Worm (Caenorhabditis elegans) whole organism, young adult: Measurements from ENCODE around the gene W05E10.2.

Source experiments
- D2030.7 ChIP-seq: fragments of 200-800 bp; sonication (Bioruptor generic); IDR thresholded peaks from 2 replicates; pipeline ENCODE4 v1.3.6; 2022; ENCODE audit warnings: missing genetic modification reagents, missing genetic modification characterization, missing compliant biosample characterization
- F33H1.4 ChIP-seq: fragments of 200-800 bp; sonication (Bioruptor generic); IDR thresholded peaks from 2 replicates; pipeline ENCODE4 v1.3.6; 2022; ENCODE audit warnings: missing genetic modification reagents, missing genetic modification characterization, missing compliant biosample characterization
- F49E8.2 ChIP-seq: sonication (generic microtip); optimal IDR thresholded peaks from 3 replicates; lab custom pipeline; 2017; ENCODE audit warnings: missing genetic modification characterization, mild to moderate bottlenecking, missing compliant biosample characterization, antibody characterized with exemption, moderate library complexity; ENCODE audit not compliant: insufficient read depth
- Y53G8AR.9 ChIP-seq: fragments of 200-800 bp; sonication (Bioruptor generic); conservative IDR thresholded peaks from 2 replicates; pipeline ENCODE4 v1.3.6; 2022; ENCODE audit warnings: missing genetic modification reagents, missing genetic modification characterization, missing compliant biosample characterization
- Y56A3A.18 ChIP-seq: fragments of 200-800 bp; sonication (Bioruptor generic); IDR thresholded peaks from 2 replicates; pipeline ENCODE4 v1.3.6; 2022; ENCODE audit warnings: missing genetic modification reagents, missing genetic modification characterization, missing compliant biosample characterization
- Y67H2A.10 ChIP-seq: fragments of 200-800 bp; sonication (Bioruptor generic); conservative IDR thresholded peaks from 2 replicates; pipeline ENCODE4 v1.3.6; 2022; ENCODE audit warnings: missing genetic modification reagents, missing genetic modification characterization, missing compliant biosample characterization
- bed-1 ChIP-seq: fragments of 200-800 bp; sonication (Bioruptor generic); IDR thresholded peaks from 2 replicates; pipeline ENCODE4 v1.3.6; 2022; ENCODE audit warnings: missing genetic modification reagents, missing genetic modification characterization, missing compliant biosample characterization
- ceh-58 ChIP-seq: fragments of 200-800 bp; sonication (Bioruptor generic); IDR thresholded peaks from 2 replicates; pipeline ENCODE4 v1.3.6; 2022; ENCODE audit warnings: missing genetic modification characterization, missing compliant biosample characterization
- chd-7 ChIP-seq: sonication (generic microtip); optimal IDR thresholded peaks from 2 replicates; lab custom pipeline; 2016; ENCODE audit warnings: mild to moderate bottlenecking, missing genetic modification characterization, moderate library complexity, missing compliant biosample characterization
- die-1 ChIP-seq: sonication (generic microtip); optimal IDR thresholded peaks from 2 replicates; lab custom pipeline; 2016; ENCODE audit warnings: missing genotype, mild to moderate bottlenecking, missing genetic modification characterization, missing compliant biosample characterization
- efl-1 ChIP-seq: fragments of 150-350 bp; optimal IDR thresholded peaks from 2 replicates; lab custom pipeline; 2014; ENCODE audit warnings: missing biosample characterization, missing genetic modification reagents, missing genetic modification characterization
- egrh-3 ChIP-seq: fragments of 200-800 bp; sonication (Bioruptor generic); IDR thresholded peaks from 2 replicates; pipeline ENCODE4 v1.3.6; 2022; ENCODE audit warnings: missing genetic modification reagents, missing genetic modification characterization, missing compliant biosample characterization
- hrde-1 ChIP-seq: sonication (generic microtip); optimal IDR thresholded peaks from 2 replicates; lab custom pipeline; 2016; ENCODE audit warnings: missing genetic modification characterization, mild to moderate bottlenecking, missing compliant biosample characterization, moderate library complexity, missing genotype, missing genetic modification reagents, borderline replicate concordance
- hsf-1 ChIP-seq: fragments of 200-800 bp; sonication (Bioruptor generic); IDR thresholded peaks from 2 replicates; pipeline ENCODE4 v1.3.6; 2022; ENCODE audit warnings: missing genetic modification reagents, missing genetic modification characterization, missing compliant biosample characterization
- let-526 ChIP-seq: fragments of 200-800 bp; sonication (Bioruptor generic); IDR thresholded peaks from 2 replicates; pipeline ENCODE4 v1.3.6; 2022; ENCODE audit warnings: missing genetic modification reagents, missing genetic modification characterization, missing compliant biosample characterization
- lin-26 ChIP-seq: fragments of 200-800 bp; sonication (Bioruptor generic); IDR thresholded peaks from 2 replicates; pipeline ENCODE4 v1.3.6; 2022; ENCODE audit warnings: missing genetic modification reagents, missing genetic modification characterization, missing compliant biosample characterization
- lin-35 ChIP-seq, 3 experiments: fragments of 150-350 bp in 2 of 3; sonication (generic microtip) in 1 of 3; optimal IDR thresholded peaks; 2 replicates each; lab custom pipeline; 2014 to 2018; ENCODE audit warnings: missing biosample characterization in 3 of 3, missing genetic modification characterization in 3 of 3, missing genetic modification reagents in 3 of 3
- lin-40 ChIP-seq: sonication (generic microtip); optimal IDR thresholded peaks from 2 replicates; lab custom pipeline; 2016; ENCODE audit warnings: missing genetic modification characterization, mild to moderate bottlenecking, missing compliant biosample characterization, missing genotype, missing genetic modification reagents
- lsy-27 ChIP-seq: sonication (generic microtip); optimal IDR thresholded peaks from 2 replicates; lab custom pipeline; 2017; ENCODE audit warnings: missing genetic modification characterization, mild to moderate bottlenecking, missing compliant biosample characterization, antibody characterized with exemption, missing genotype, borderline replicate concordance; ENCODE audit not compliant: insufficient read depth
- madf-6 ChIP-seq: fragments of 200-800 bp; sonication (Bioruptor generic); IDR thresholded peaks from 2 replicates; pipeline ENCODE4 v1.3.6; 2022; ENCODE audit warnings: missing genetic modification reagents, missing genetic modification characterization, missing compliant biosample characterization
- madf-8 ChIP-seq: fragments of 200-800 bp; sonication (Bioruptor generic); conservative IDR thresholded peaks from 2 replicates; pipeline ENCODE4 v1.3.6; 2022; ENCODE audit warnings: missing genetic modification reagents, missing genetic modification characterization, missing compliant biosample characterization
- mcd-1 ChIP-seq: fragments of 200-800 bp; sonication (Bioruptor generic); IDR thresholded peaks from 2 replicates; pipeline ENCODE4 v1.3.6; 2022; ENCODE audit warnings: missing genetic modification reagents, missing genetic modification characterization, missing compliant biosample characterization
- mel-28 ChIP-seq: sonication (generic microtip); optimal IDR thresholded peaks from 2 replicates; lab custom pipeline; 2016; ENCODE audit warnings: borderline replicate concordance, mild to moderate bottlenecking, missing genetic modification characterization, missing compliant biosample characterization
- mes-4 ChIP-seq: sonication (generic microtip); optimal IDR thresholded peaks from 2 replicates; lab custom pipeline; 2016; ENCODE audit warnings: missing genotype, missing genetic modification characterization, missing compliant biosample characterization
- nfya-2 ChIP-seq: fragments of 200-800 bp; sonication (Bioruptor generic); IDR thresholded peaks from 2 replicates; pipeline ENCODE4 v1.3.6; 2022; ENCODE audit warnings: missing genetic modification reagents, missing genetic modification characterization, missing compliant biosample characterization
- nfyb-1 ChIP-seq: fragments of 200-800 bp; sonication (Bioruptor generic); IDR thresholded peaks from 2 replicates; pipeline ENCODE4 v1.3.6; 2022; ENCODE audit warnings: missing genetic modification reagents, missing genetic modification characterization, missing compliant biosample characterization
- nhr-179 ChIP-seq: sonication (generic microtip); optimal IDR thresholded peaks from 2 replicates; lab custom pipeline; 2016; ENCODE audit warnings: mild to moderate bottlenecking, missing genetic modification characterization, missing compliant biosample characterization
- pbrm-1 ChIP-seq: fragments of 200-800 bp; sonication (Bioruptor generic); IDR thresholded peaks from 2 replicates; pipeline ENCODE4 v1.3.6; 2022; ENCODE audit warnings: missing genetic modification reagents, missing genetic modification characterization, missing compliant biosample characterization
- pha-4 ChIP-seq: fragments of 150-350 bp; sonication (generic microtip); optimal IDR thresholded peaks from 2 replicates; lab custom pipeline; 2014; ENCODE audit warnings: missing biosample characterization, missing genetic modification reagents, missing genetic modification characterization
- rec-8 ChIP-seq, 2 experiments: sonication (generic microtip); optimal IDR thresholded peaks; 2 replicates each; lab custom pipeline; 2016; ENCODE audit warnings: mild to moderate bottlenecking in 2 of 2, missing genetic modification characterization in 2 of 2, missing genetic modification reagents in 2 of 2, missing genotype in 2 of 2, missing biosample characterization in 1 of 2, missing compliant biosample characterization in 1 of 2, moderate library complexity in 1 of 2
- rpc-1 ChIP-seq, 2 experiments: fragments of 150-350 bp in 1 of 2; sonication (generic microtip) in 1 of 2; optimal IDR thresholded peaks; 2 replicates each; lab custom pipeline; 2014 to 2018; ENCODE audit warnings: missing biosample characterization in 1 of 2, missing genetic modification characterization in 1 of 2, missing genetic modification reagents in 1 of 2, missing genotype in 1 of 2
- sea-2 ChIP-seq: fragments of 200-800 bp; sonication (Bioruptor generic); IDR thresholded peaks from 2 replicates; pipeline ENCODE4 v1.3.6; 2022; ENCODE audit warnings: missing genetic modification characterization, missing compliant biosample characterization
- somi-1 ChIP-seq: fragments of 200-800 bp; sonication (Bioruptor generic); optimal IDR thresholded peaks from 2 replicates; lab custom pipeline; 2018; ENCODE audit warnings: mild to moderate bottlenecking, missing genetic modification characterization, missing compliant biosample characterization
- ztf-26 ChIP-seq: sonication (generic microtip); optimal IDR thresholded peaks from 2 replicates; lab custom pipeline; 2017; ENCODE audit warnings: missing genetic modification characterization, missing compliant biosample characterization

The W05E10.2 gene

ce11 chrV:11676498-11676897, 10.5 kb upstream of the W05E10.2 start:
- no peak for TF ChIP-seq hrde-1 (tag; lab: Kevin White, UChicago)
- TF ChIP-seq hsf-1 (GFP tag; lab: Robert Waterston, UW), result no peak
- no peak for TF ChIP-seq D2030.7
- TF ChIP-seq lin-40 (tag; lab: Kevin White, UChicago), result peak; percentile 20

DNA sequence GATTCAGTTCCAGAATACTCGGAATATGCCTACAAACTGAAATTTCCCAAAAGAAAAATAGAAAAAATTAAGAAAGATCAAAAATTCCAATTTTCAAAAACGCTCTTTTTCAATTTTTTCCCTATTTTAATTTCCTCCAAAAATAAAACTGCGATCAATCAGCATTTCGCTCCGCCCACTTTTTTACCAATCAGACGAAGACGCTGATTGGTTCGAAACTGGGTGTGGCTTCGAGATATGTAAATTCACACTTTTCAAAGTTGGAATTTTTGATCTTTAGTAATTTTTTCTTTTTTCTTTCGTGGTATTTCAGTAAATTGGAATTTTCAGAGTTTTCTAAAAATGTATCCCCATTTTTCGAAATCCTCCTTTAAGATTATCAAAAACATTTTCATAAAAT, 9.9 kb upstream of the W05E10.2 start:
- TF ChIP-seq nhr-179 (tag; lab: Kevin White, UChicago), result no peak
- no peak for TF ChIP-seq chd-7 (tag; lab: Kevin White, UChicago)
- TF ChIP-seq nfyb-1 (GFP tag; lab: Robert Waterston, UW), result no peak
- TF ChIP-seq ceh-58, result no peak
- no peak for TF ChIP-seq let-526 (GFP tag; lab: Robert Waterston, UW)
- no peak for TF ChIP-seq ztf-26 (tag; lab: Kevin White, UChicago)
- TF ChIP-seq die-1 (tag; lab: Kevin White, UChicago), result no peak

ce11 chrV:11677494-11677893, 9.5 kb upstream of the W05E10.2 start:
- no peak for TF ChIP-seq egrh-3 (GFP tag; lab: Robert Waterston, UW)
- TF ChIP-seq Y67H2A.10 (GFP tag; lab: Robert Waterston, UW), result no peak
- no peak for TF ChIP-seq lin-26
- TF ChIP-seq mes-4, result no peak
- no peak for TF ChIP-seq somi-1
- no peak for TF ChIP-seq Y56A3A.18 (GFP tag; lab: Robert Waterston, UW)
- no peak for TF ChIP-seq efl-1 (GFP tag; lab: Kevin White, UChicago)
- no peak for TF ChIP-seq lin-35 (GFP tag; optimal IDR thresholded peaks at IDR 0.05; lab: Kevin White, UChicago)
- no peak for TF ChIP-seq mel-28
- no peak for TF ChIP-seq nfya-2 (GFP tag; lab: Robert Waterston, UW)
- TF ChIP-seq F49E8.2 (tag; lab: Kevin White, UChicago), result no peak
- TF ChIP-seq pha-4 (tag; lab: Kevin White, UChicago), result no peak
- no peak for TF ChIP-seq Y53G8AR.9
- TF ChIP-seq ztf-26 (tag; lab: Kevin White, UChicago), result no peak

DNA sequence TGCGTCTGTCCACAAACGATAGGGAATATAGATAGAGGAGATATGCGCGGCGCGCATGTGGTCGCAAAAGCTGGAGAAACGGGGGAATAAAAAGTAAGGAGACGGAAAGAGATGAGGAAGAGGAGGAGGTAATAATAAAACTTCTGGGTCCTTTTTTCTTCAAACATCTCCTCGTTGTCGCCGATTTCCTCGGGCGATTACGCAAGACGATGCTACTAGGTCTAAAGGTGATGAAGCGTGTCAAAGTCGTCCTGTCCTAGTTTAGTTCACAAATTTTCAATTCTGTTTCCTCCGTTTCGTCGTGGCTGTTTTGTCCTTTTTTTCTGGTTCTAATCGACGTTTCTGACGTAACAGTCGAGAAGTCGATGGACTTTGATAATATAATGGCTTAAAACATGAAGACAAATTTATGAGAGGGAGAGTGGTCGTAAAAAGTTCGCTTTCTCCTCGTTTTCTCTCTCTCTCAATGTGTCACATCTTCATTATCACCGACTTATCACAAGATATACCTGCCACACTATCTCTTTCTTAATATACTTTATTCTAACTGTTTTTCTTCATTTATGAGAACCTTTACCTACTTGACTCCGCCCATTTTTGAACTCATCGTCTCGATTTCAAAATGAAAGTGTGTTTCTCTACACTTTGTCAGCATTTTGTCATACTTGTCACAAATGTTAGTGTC, 6.3 kb upstream of the W05E10.2 start:
- TF ChIP-seq sea-2 (GFP tag; lab: Robert Waterston, UW), result no peak
- no peak for TF ChIP-seq pbrm-1 (GFP tag; lab: Robert Waterston, UW)
- TF ChIP-seq bed-1 (GFP tag; lab: Robert Waterston, UW), result no peak
- TF ChIP-seq madf-6 (GFP tag; lab: Robert Waterston, UW), result no peak
- no peak for TF ChIP-seq lsy-27
- TF ChIP-seq mcd-1 (GFP tag; lab: Robert Waterston, UW), result no peak
- no peak for TF ChIP-seq nfyb-1 (GFP tag; lab: Robert Waterston, UW)
- TF ChIP-seq rec-8 (tag; optimal IDR thresholded peaks at IDR 0.05; lab: Kevin White, UChicago), result no peak
- no peak for TF ChIP-seq madf-8 (GFP tag; lab: Robert Waterston, UW)
- TF ChIP-seq rpc-1 (optimal IDR thresholded peaks at IDR 0.05; lab: Kevin White, UChicago), result no peak
- no peak for TF ChIP-seq rpc-1 (tag; optimal IDR thresholded peaks at IDR 0.05; lab: Kevin White, UChicago)
- no peak for TF ChIP-seq F49E8.2 (tag; lab: Kevin White, UChicago)
- TF ChIP-seq F33H1.4, result no peak
- TF ChIP-seq, all 124 proteins: peak for 0
